Worm (Caenorhabditis elegans): ENCODE results near the gene lpr-7.

The lpr-7 gene

ce11 chrX:696253-696652 is 40.3 kb downstream of the lpr-7 start (continued):
- TF ChIP-seq sptf-2 (GFP tag; optimal IDR thresholded peaks at IDR 0.05) (no peak), unc-62 (GFP tag; optimal IDR thresholded peaks at IDR 0.05) (no peak)

DNA sequence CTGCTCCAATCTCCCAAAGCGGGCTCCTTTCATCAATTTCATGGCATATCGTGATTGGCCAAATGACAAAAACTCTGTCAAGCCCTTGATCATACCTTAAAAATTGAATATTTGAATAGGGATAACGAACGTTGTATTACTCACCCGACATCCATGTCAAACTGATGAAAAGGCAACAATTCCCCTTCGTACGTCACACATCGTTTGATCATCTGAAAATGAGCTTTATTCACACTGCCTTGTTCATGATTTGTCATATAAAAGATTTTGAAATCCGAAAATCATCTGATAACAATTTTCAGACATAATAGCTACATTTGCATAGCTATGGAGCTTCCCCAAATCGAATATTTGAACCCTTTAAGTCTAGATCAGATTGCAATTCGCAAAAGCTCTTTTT is 50.5 kb downstream of the lpr-7 start, which contains the start of gene M02A10.1:
Gene M02A10.1 (plus strand): TSS at position 301 of the 400 bp plus-strand sequence.
- TF ChIP-seq Y53F4B.3 (GFP tag; IDR thresholded peaks at IDR 0.05) (no peak), madf-6 (GFP tag; IDR thresholded peaks at IDR 0.05) (no peak), madf-10 (tag; optimal IDR thresholded peaks at IDR 0.05) (no peak), egl-44 (GFP tag; IDR thresholded peaks at IDR 0.05) (no peak), nhr-120 (GFP tag; IDR thresholded peaks at IDR 0.05) (no peak), ets-4 (GFP tag; optimal IDR thresholded peaks at IDR 0.05) (no peak), lsy-27 (tag; optimal IDR thresholded peaks at IDR 0.05; ENCODE audit: borderline replicate concordance, insufficient read depth) (no peak), ekl-4 (GFP tag; IDR thresholded peaks at IDR 0.05) (no peak), akir-1 (GFP tag; optimal IDR thresholded peaks at IDR 0.05) (no peak)

Measured in whole organism, young adult.